Worm (Caenorhabditis elegans) whole organism, young adult: ENCODE data around the gene klp-18.

Source experiments
- C06A6.2 ChIP-seq: fragments of 200-800 bp; sonication (Bioruptor generic); conservative IDR thresholded peaks from 2 replicates; pipeline ENCODE4 v1.3.6; 2022; ENCODE audit warnings: missing genetic modification characterization, missing compliant biosample characterization
- D2030.7 ChIP-seq: fragments of 200-800 bp; sonication (Bioruptor generic); IDR thresholded peaks from 2 replicates; pipeline ENCODE4 v1.3.6; 2022; ENCODE audit warnings: missing genetic modification reagents, missing genetic modification characterization, missing compliant biosample characterization
- F23B12.7 ChIP-seq: sonication (generic microtip); optimal IDR thresholded peaks from 2 replicates; lab custom pipeline; 2017; ENCODE audit warnings: missing genetic modification characterization, mild to moderate bottlenecking, missing compliant biosample characterization, antibody characterized with exemption, moderate library complexity; ENCODE audit not compliant: insufficient read depth
- K11D2.4 ChIP-seq: fragments of 200-800 bp; sonication (Bioruptor generic); IDR thresholded peaks from 2 replicates; pipeline ENCODE4 v1.3.6; 2022; ENCODE audit warnings: missing genetic modification reagents, missing genetic modification characterization, missing compliant biosample characterization
- K12H6.12 ChIP-seq: fragments of 200-800 bp; sonication (Bioruptor generic); optimal IDR thresholded peaks from 2 replicates; lab custom pipeline; 2018; ENCODE audit warnings: mild to moderate bottlenecking, missing genetic modification characterization, missing compliant biosample characterization
- T07F8.4 ChIP-seq: sonication (generic microtip); optimal IDR thresholded peaks from 2 replicates; lab custom pipeline; 2016; ENCODE audit warnings: mild to moderate bottlenecking, missing genetic modification characterization, moderate library complexity, missing compliant biosample characterization
- Y53F4B.3 ChIP-seq: fragments of 200-800 bp; sonication (Bioruptor generic); IDR thresholded peaks from 2 replicates; pipeline ENCODE4 v1.3.6; 2022; ENCODE audit warnings: missing genetic modification reagents, missing genetic modification characterization, missing compliant biosample characterization
- Y95B8A.8 ChIP-seq: fragments of 200-800 bp; sonication (Bioruptor generic); IDR thresholded peaks from 2 replicates; pipeline ENCODE4 v1.3.6; 2022; ENCODE audit warnings: missing genetic modification reagents, missing genetic modification characterization, missing compliant biosample characterization
- ZK185.1 ChIP-seq: sonication (generic microtip); optimal IDR thresholded peaks from 2 replicates; lab custom pipeline; 2016; ENCODE audit warnings: mild to moderate bottlenecking, missing genetic modification characterization, missing compliant biosample characterization; ENCODE audit not compliant: poor library complexity, severe bottlenecking
- akir-1 ChIP-seq: fragments of 200-800 bp; sonication (Bioruptor generic); optimal IDR thresholded peaks from 2 replicates; lab custom pipeline; 2018; ENCODE audit warnings: mild to moderate bottlenecking, missing genetic modification characterization, moderate library complexity, missing compliant biosample characterization
- athp-1 ChIP-seq: sonication (generic microtip); optimal IDR thresholded peaks from 2 replicates; lab custom pipeline; 2017; ENCODE audit warnings: mild to moderate bottlenecking, missing genetic modification characterization, missing compliant biosample characterization
- attf-3 ChIP-seq: fragments of 200-800 bp; sonication (Bioruptor generic); conservative IDR thresholded peaks from 2 replicates; pipeline ENCODE4 v1.3.6; 2022; ENCODE audit warnings: missing genetic modification reagents, missing genetic modification characterization, missing compliant biosample characterization
- attf-5 ChIP-seq: fragments of 200-800 bp; sonication (Bioruptor generic); optimal IDR thresholded peaks from 2 replicates; lab custom pipeline; 2018; ENCODE audit warnings: mild to moderate bottlenecking, missing genetic modification characterization, missing compliant biosample characterization
- attf-6 ChIP-seq: fragments of 200-800 bp; sonication (Bioruptor generic); IDR thresholded peaks from 2 replicates; pipeline ENCODE4 v1.3.6; 2022; ENCODE audit warnings: missing genetic modification reagents, missing genetic modification characterization, missing compliant biosample characterization
- ceh-27 ChIP-seq: fragments of 200-800 bp; sonication (Bioruptor generic); optimal IDR thresholded peaks from 2 replicates; lab custom pipeline; 2018; ENCODE audit warnings: mild to moderate bottlenecking, missing genetic modification characterization, moderate library complexity, missing compliant biosample characterization
- ceh-91 ChIP-seq: fragments of 200-800 bp; sonication (Bioruptor generic); IDR thresholded peaks from 2 replicates; pipeline ENCODE4 v1.3.6; 2022; ENCODE audit warnings: missing genetic modification reagents, missing genetic modification characterization, missing compliant biosample characterization
- dox-1 ChIP-seq: fragments of 200-800 bp; sonication (Bioruptor generic); IDR thresholded peaks from 2 replicates; pipeline ENCODE4 v1.3.6; 2022; ENCODE audit warnings: missing genetic modification reagents, missing genetic modification characterization, missing compliant biosample characterization
- efl-1 ChIP-seq: fragments of 150-350 bp; optimal IDR thresholded peaks from 2 replicates; lab custom pipeline; 2014; ENCODE audit warnings: missing biosample characterization, missing genetic modification reagents, missing genetic modification characterization
- ekl-4 ChIP-seq: fragments of 200-800 bp; sonication (Bioruptor generic); IDR thresholded peaks from 2 replicates; pipeline ENCODE4 v1.3.6; 2022; ENCODE audit warnings: missing genetic modification reagents, missing genetic modification characterization, missing compliant biosample characterization
- him-1 ChIP-seq: sonication (generic microtip); optimal IDR thresholded peaks from 2 replicates; lab custom pipeline; 2016; ENCODE audit warnings: missing genotype, missing genetic modification reagents, missing genetic modification characterization, missing compliant biosample characterization
- hmg-1.2 ChIP-seq: fragments of 200-800 bp; sonication (Bioruptor generic); IDR thresholded peaks from 2 replicates; pipeline ENCODE4 v1.3.6; 2022; ENCODE audit warnings: missing genetic modification reagents, missing genetic modification characterization, missing compliant biosample characterization
- let-607 ChIP-seq, 2 experiments: fragments of 200-800 bp in 1 of 2; sonication (Bioruptor generic) in 1 of 2; sonication (generic microtip) in 1 of 2; optimal IDR thresholded peaks; 2 replicates each; lab custom pipeline; 2016 to 2018; ENCODE audit warnings: mild to moderate bottlenecking in 2 of 2, missing compliant biosample characterization in 2 of 2, missing genetic modification characterization in 2 of 2, moderate library complexity in 2 of 2, missing genotype in 1 of 2
- lin-54 ChIP-seq: fragments of 200-800 bp; sonication (Bioruptor generic); optimal IDR thresholded peaks from 2 replicates; lab custom pipeline; 2018; ENCODE audit warnings: mild to moderate bottlenecking, missing genetic modification characterization, missing compliant biosample characterization
- lir-1 ChIP-seq: fragments of 200-800 bp; sonication (Bioruptor generic); conservative IDR thresholded peaks from 2 replicates; pipeline ENCODE4 v1.3.6; 2022; ENCODE audit warnings: missing genetic modification reagents, missing genetic modification characterization, missing compliant biosample characterization
- lsl-1 ChIP-seq: fragments of 200-800 bp; sonication (Bioruptor generic); optimal IDR thresholded peaks from 2 replicates; lab custom pipeline; 2018; ENCODE audit warnings: mild to moderate bottlenecking, missing genetic modification characterization, moderate library complexity, missing compliant biosample characterization
- madf-10 ChIP-seq: sonication (generic microtip); optimal IDR thresholded peaks from 2 replicates; lab custom pipeline; 2016; ENCODE audit warnings: mild to moderate bottlenecking, missing genetic modification characterization, missing compliant biosample characterization
- madf-3 ChIP-seq: fragments of 200-800 bp; sonication (Bioruptor generic); IDR thresholded peaks from 2 replicates; pipeline ENCODE4 v1.3.6; 2022; ENCODE audit warnings: missing genetic modification reagents, missing genetic modification characterization, missing compliant biosample characterization
- madf-6 ChIP-seq: fragments of 200-800 bp; sonication (Bioruptor generic); IDR thresholded peaks from 2 replicates; pipeline ENCODE4 v1.3.6; 2022; ENCODE audit warnings: missing genetic modification reagents, missing genetic modification characterization, missing compliant biosample characterization
- mes-4 ChIP-seq: sonication (generic microtip); optimal IDR thresholded peaks from 2 replicates; lab custom pipeline; 2016; ENCODE audit warnings: missing genotype, missing genetic modification characterization, missing compliant biosample characterization
- nfyb-1 ChIP-seq: fragments of 200-800 bp; sonication (Bioruptor generic); IDR thresholded peaks from 2 replicates; pipeline ENCODE4 v1.3.6; 2022; ENCODE audit warnings: missing genetic modification reagents, missing genetic modification characterization, missing compliant biosample characterization
- nhr-179 ChIP-seq: sonication (generic microtip); optimal IDR thresholded peaks from 2 replicates; lab custom pipeline; 2016; ENCODE audit warnings: mild to moderate bottlenecking, missing genetic modification characterization, missing compliant biosample characterization
- nhr-80 ChIP-seq: sonication (generic microtip); optimal IDR thresholded peaks from 2 replicates; lab custom pipeline; 2016; ENCODE audit warnings: missing genetic modification characterization, missing compliant biosample characterization
- pbrm-1 ChIP-seq: fragments of 200-800 bp; sonication (Bioruptor generic); IDR thresholded peaks from 2 replicates; pipeline ENCODE4 v1.3.6; 2022; ENCODE audit warnings: missing genetic modification reagents, missing genetic modification characterization, missing compliant biosample characterization
- pha-4 ChIP-seq: fragments of 150-350 bp; sonication (generic microtip); optimal IDR thresholded peaks from 2 replicates; lab custom pipeline; 2014; ENCODE audit warnings: missing biosample characterization, missing genetic modification reagents, missing genetic modification characterization
- rcor-1 ChIP-seq: fragments of 200-800 bp; sonication (Bioruptor generic); IDR thresholded peaks from 2 replicates; pipeline ENCODE4 v1.3.6; 2022; ENCODE audit warnings: missing genetic modification reagents, missing genetic modification characterization, missing compliant biosample characterization
- snpc-1.1 ChIP-seq: sonication (generic microtip); optimal IDR thresholded peaks from 2 replicates; lab custom pipeline; 2017; ENCODE audit warnings: missing genetic modification characterization, mild to moderate bottlenecking, missing compliant biosample characterization, antibody characterized with exemption, moderate library complexity, missing genotype, missing genetic modification reagents; ENCODE audit not compliant: insufficient read depth
- snpc-1.3 ChIP-seq: sonication (generic microtip); optimal IDR thresholded peaks from 2 replicates; lab custom pipeline; 2017; ENCODE audit warnings: missing genetic modification characterization, mild to moderate bottlenecking, missing compliant biosample characterization, antibody characterized with exemption, moderate library complexity, missing genotype, missing genetic modification reagents; ENCODE audit not compliant: insufficient read depth
- snpc-3.4 ChIP-seq: sonication (generic microtip); optimal IDR thresholded peaks from 2 replicates; lab custom pipeline; 2017; ENCODE audit warnings: missing genetic modification characterization, mild to moderate bottlenecking, missing compliant biosample characterization, antibody characterized with exemption, moderate library complexity, missing genotype, missing genetic modification reagents
- snpc-4 ChIP-seq, 5 experiments: fragments of 150-350 bp in 1 of 5; sonication (generic microtip) in 4 of 5; optimal IDR thresholded peaks; 2 replicates each; lab custom pipeline; 2014 to 2018; ENCODE audit warnings: missing genetic modification characterization in 5 of 5, missing biosample characterization in 3 of 5, antibody characterized with exemption in 2 of 5, mild to moderate bottlenecking in 2 of 5, missing compliant biosample characterization in 2 of 5, missing genotype in 2 of 5, moderate library complexity in 2 of 5, missing genetic modification reagents in 1 of 5
- somi-1 ChIP-seq: fragments of 200-800 bp; sonication (Bioruptor generic); optimal IDR thresholded peaks from 2 replicates; lab custom pipeline; 2018; ENCODE audit warnings: mild to moderate bottlenecking, missing genetic modification characterization, missing compliant biosample characterization
- tbp1 ChIP-seq: fragments of 200-800 bp; sonication (Bioruptor generic); optimal IDR thresholded peaks from 2 replicates; lab custom pipeline; 2018; ENCODE audit warnings: mild to moderate bottlenecking, missing genetic modification characterization, missing compliant biosample characterization
- tlf-1 ChIP-seq: fragments of 200-800 bp; sonication (Bioruptor generic); optimal IDR thresholded peaks from 2 replicates; lab custom pipeline; 2018; ENCODE audit warnings: mild to moderate bottlenecking, missing genetic modification characterization, missing compliant biosample characterization
- unc-130 ChIP-seq: sonication (generic microtip); optimal IDR thresholded peaks from 2 replicates; lab custom pipeline; 2016; ENCODE audit warnings: missing genetic modification reagents, missing genetic modification characterization, missing compliant biosample characterization
- zfh-2 ChIP-seq: fragments of 200-800 bp; sonication (Bioruptor generic); conservative IDR thresholded peaks from 2 replicates; pipeline ENCODE4 v1.3.6; 2022; ENCODE audit warnings: missing genetic modification reagents, missing genetic modification characterization, missing compliant biosample characterization
- ztf-18 ChIP-seq: sonication (generic microtip); optimal IDR thresholded peaks from 2 replicates; lab custom pipeline; 2016; ENCODE audit warnings: missing genotype, mild to moderate bottlenecking, missing genetic modification characterization, missing compliant biosample characterization
- ztf-6 ChIP-seq: fragments of 200-800 bp; sonication (Bioruptor generic); IDR thresholded peaks from 2 replicates; pipeline ENCODE4 v1.3.6; 2022; ENCODE audit warnings: missing genetic modification reagents, missing genetic modification characterization, missing compliant biosample characterization

The klp-18 gene

DNA sequence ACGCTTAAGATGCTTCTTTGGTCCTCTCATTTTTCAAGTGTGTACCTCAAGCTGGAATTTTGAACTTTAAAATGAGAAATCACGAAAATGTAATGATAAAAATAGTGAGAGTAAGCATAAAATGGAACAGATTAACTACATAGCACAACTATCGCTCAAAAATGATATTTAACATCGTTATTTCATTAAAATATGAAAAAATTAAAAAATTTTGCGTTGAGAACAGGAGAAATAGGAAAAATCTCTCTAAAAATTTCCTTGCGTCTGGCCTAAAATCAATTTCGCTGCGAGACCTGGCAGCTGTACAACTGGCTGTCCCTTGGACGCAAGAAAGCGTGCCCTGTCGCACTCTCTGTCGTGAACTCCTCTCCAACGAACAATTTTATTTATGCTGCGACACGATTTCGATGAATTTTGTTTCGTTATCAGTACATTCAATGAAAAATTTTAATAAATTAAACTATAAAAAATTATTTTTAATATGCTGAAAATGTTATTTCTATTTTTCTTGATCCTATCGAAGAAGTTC lies 44.7 kb downstream of the klp-18 start, which contains the start of gene rps-4 (continued):
- TF ChIP-seq nhr-179 (tag; lab: Kevin White, UChicago) = no peak
- no peak for TF ChIP-seq Y53F4B.3 (GFP tag; lab: Robert Waterston, UW)
- peak; percentile 37; the same call in 1 of the 2 replicates for TF ChIP-seq madf-3
- peak; percentile 52 for TF ChIP-seq rcor-1 (GFP tag; lab: Robert Waterston, UW)
- TF ChIP-seq D2030.7 = peak; percentile 64
- TF ChIP-seq lin-54 (GFP tag; lab: Kevin White, UChicago) = peak; percentile 73
- TF ChIP-seq K11D2.4 (GFP tag; lab: Robert Waterston, UW) = peak; percentile 56; the same call in 1 of the 2 replicates
- peak; percentile 14 for TF ChIP-seq snpc-1.1 (tag; lab: Kevin White, UChicago)
- TF ChIP-seq ZK185.1 = peak; percentile 77
- TF ChIP-seq zfh-2 (GFP tag; lab: Robert Waterston, UW) = no peak
- peak; percentile 61 for TF ChIP-seq hmg-1.2 (GFP tag; lab: Robert Waterston, UW)
- TF ChIP-seq him-1 (tag; lab: Kevin White, UChicago) = peak; percentile 43
- TF ChIP-seq dox-1 (GFP tag; lab: Robert Waterston, UW) = peak; percentile 88
- peak; percentile 70 for TF ChIP-seq ceh-27 (GFP tag; lab: Kevin White, UChicago)
- TF ChIP-seq ztf-6 = no peak
- TF ChIP-seq unc-130 (GFP tag; lab: Kevin White, UChicago) = peak; percentile 8
- TF ChIP-seq pha-4 (tag; lab: Kevin White, UChicago) = peak; percentile 50
- TF ChIP-seq snpc-4 (GFP tag; optimal IDR thresholded peaks at IDR 0.05; lab: Kevin White, UChicago) = peak; percentile 37
- TF ChIP-seq snpc-4 (tag; optimal IDR thresholded peaks at IDR 0.05; lab: Kevin White, UChicago) = peak; percentile 60 to 88 (median 76)
- TF ChIP-seq athp-1 (tag; lab: Kevin White, UChicago) = peak; percentile 42
- peak; percentile 24 for TF ChIP-seq somi-1 (GFP tag; lab: Kevin White, UChicago)
- peak; percentile 79 for TF ChIP-seq pbrm-1 (GFP tag; lab: Robert Waterston, UW)
- peak; percentile 90 for TF ChIP-seq F23B12.7
- peak; percentile 82 for TF ChIP-seq nfyb-1 (GFP tag; lab: Robert Waterston, UW)
- TF ChIP-seq let-607 (tag; optimal IDR thresholded peaks at IDR 0.05; lab: Kevin White, UChicago) = peak; percentile 52 to 90
- peak; percentile 61 for TF ChIP-seq K12H6.12 (tag; lab: Kevin White, UChicago)
- no peak for TF ChIP-seq T07F8.4
- 0 out of 2 replicates have a peak, but pooled peaks have one; percentile 45 for TF ChIP-seq lir-1 (GFP tag; lab: Robert Waterston, UW)
- TF ChIP-seq snpc-1.3 = peak; percentile 81
- peak; percentile 68 for TF ChIP-seq snpc-3.4 (tag; lab: Kevin White, UChicago)
- TF ChIP-seq ceh-91 (GFP tag; lab: Robert Waterston, UW) = peak; percentile 71
- TF ChIP-seq ekl-4 (GFP tag; lab: Robert Waterston, UW) = peak; percentile 24; the same call in 1 of the 2 replicates
- TF ChIP-seq akir-1 (GFP tag; lab: Kevin White, UChicago) = no peak
- peak; percentile 62 for TF ChIP-seq nhr-80 (tag; lab: Kevin White, UChicago)
- TF ChIP-seq attf-3 (GFP tag; lab: Robert Waterston, UW) = peak; percentile 68
- peak; percentile 52 for TF ChIP-seq efl-1 (GFP tag; lab: Kevin White, UChicago)
- no peak for TF ChIP-seq attf-6
- peak; percentile 66 for TF ChIP-seq tbp1 (GFP tag; lab: Kevin White, UChicago)
- no peak for TF ChIP-seq mes-4
- TF ChIP-seq madf-6 (GFP tag; lab: Robert Waterston, UW) = peak; percentile 75
- TF ChIP-seq C06A6.2 (GFP tag; lab: Robert Waterston, UW) = 0 out of 2 replicates have a peak, but pooled peaks have one; percentile 33
- TF ChIP-seq lsl-1 = peak; percentile 68
- peak; percentile 84 for TF ChIP-seq ztf-18 (tag; lab: Kevin White, UChicago)
- TF ChIP-seq tlf-1 (GFP tag; lab: Kevin White, UChicago) = peak; percentile 73
- peak; percentile 87 for TF ChIP-seq attf-5 (GFP tag; lab: Kevin White, UChicago)
- TF ChIP-seq Y95B8A.8 = no peak
- peak; percentile 58 for TF ChIP-seq madf-10 (tag; lab: Kevin White, UChicago)
